Fruit fly (Drosophila melanogaster) whole organism, adult: ENCODE results near the gene CG7408.

ENCODE experiments used
- CG11617 ChIP-seq: fragments of 200-800 bp; sonication (Bioruptor generic); optimal IDR thresholded peaks from 2 replicates; lab custom pipeline; 2017; ENCODE audit warnings: mild to moderate bottlenecking, missing biosample characterization, missing genetic modification reagents, missing genetic modification characterization
- CG12768 ChIP-seq: fragments of 200-800 bp; sonication (Bioruptor generic); optimal IDR thresholded peaks from 2 replicates; lab custom pipeline; 2017; ENCODE audit warnings: missing biosample characterization, missing genetic modification characterization, mild to moderate bottlenecking, moderate library complexity, missing genetic modification reagents
- CG14711 ChIP-seq: fragments of 200-800 bp; sonication (Bioruptor generic); optimal IDR thresholded peaks from 2 replicates; lab custom pipeline; 2018; ENCODE audit warnings: missing biosample characterization, mild to moderate bottlenecking, missing genetic modification characterization, moderate library complexity
- CG1620 ChIP-seq: fragments of 200-800 bp; sonication (Bioruptor generic); optimal IDR thresholded peaks from 2 replicates; lab custom pipeline; 2016; ENCODE audit warnings: missing biosample characterization, missing genetic modification characterization
- CG33017 ChIP-seq: fragments of 200-800 bp; sonication (Bioruptor generic); optimal IDR thresholded peaks from 2 replicates; lab custom pipeline; 2018; ENCODE audit warnings: missing biosample characterization, mild to moderate bottlenecking, missing genetic modification characterization, moderate library complexity
- CG5204 ChIP-seq: fragments of 200-800 bp; sonication (Bioruptor generic); optimal IDR thresholded peaks from 2 replicates; lab custom pipeline; 2016; ENCODE audit warnings: missing biosample characterization, missing genetic modification characterization
- CG7045 ChIP-seq: fragments of 200-800 bp; sonication (Bioruptor generic); optimal IDR thresholded peaks from 2 replicates; lab custom pipeline; 2017; ENCODE audit warnings: missing biosample characterization, mild to moderate bottlenecking, missing genetic modification characterization
- CG7101 ChIP-seq: fragments of 200-800 bp; sonication (Bioruptor generic); optimal IDR thresholded peaks from 2 replicates; lab custom pipeline; 2018; ENCODE audit warnings: missing biosample characterization, mild to moderate bottlenecking, missing genetic modification characterization, moderate library complexity
- Clk ChIP-seq: fragments of 200-800 bp; sonication (Bioruptor generic); optimal IDR thresholded peaks from 2 replicates; lab custom pipeline; 2017; ENCODE audit warnings: missing biosample characterization, missing genetic modification characterization
- Crg-1 ChIP-seq: fragments of 200-800 bp; sonication (Bioruptor generic); optimal IDR thresholded peaks from 2 replicates; lab custom pipeline; 2016; ENCODE audit warnings: missing biosample characterization, missing genetic modification characterization
- Hr96 ChIP-seq: fragments of 200-800 bp; sonication (Bioruptor generic); optimal IDR thresholded peaks from 2 replicates; lab custom pipeline; 2016; ENCODE audit warnings: missing biosample characterization, missing genetic modification characterization
- Mnt ChIP-seq: fragments of 200-800 bp; sonication (Bioruptor generic); optimal IDR thresholded peaks from 2 replicates; lab custom pipeline; 2016; ENCODE audit warnings: missing biosample characterization, mild to moderate bottlenecking, missing genetic modification characterization
- bab1 ChIP-seq: fragments of 200-800 bp; sonication (Bioruptor generic); optimal IDR thresholded peaks from 3 replicates; lab custom pipeline; 2019; ENCODE audit warnings: missing biosample characterization, mild to moderate bottlenecking, missing genetic modification characterization, moderate library complexity
- cic ChIP-seq: fragments of 200-800 bp; sonication (Bioruptor generic); optimal IDR thresholded peaks from 2 replicates; lab custom pipeline; 2017; ENCODE audit warnings: missing biosample characterization, mild to moderate bottlenecking, missing genetic modification characterization, moderate library complexity
- cnc ChIP-seq, 2 experiments: fragments of >200 bp; optimal IDR thresholded peaks; 2 replicates each; lab custom pipeline; 2017
- kay ChIP-seq: fragments of 200-800 bp; sonication (Bioruptor generic); peaks from one replicate; lab custom pipeline; 2016; ENCODE audit warnings: missing biosample characterization, missing genetic modification characterization, borderline replicate concordance
- ovo ChIP-seq: fragments of 200-800 bp; sonication (Bioruptor generic); optimal IDR thresholded peaks from 2 replicates; lab custom pipeline; 2016; ENCODE audit warnings: missing biosample characterization, missing genetic modification characterization
- pad ChIP-seq: fragments of 200-800 bp; sonication (Bioruptor generic); optimal IDR thresholded peaks from 3 replicates; lab custom pipeline; 2017; ENCODE audit warnings: missing biosample characterization, missing genetic modification characterization, mild to moderate bottlenecking, moderate library complexity, missing genetic modification reagents
- tj ChIP-seq: fragments of 200-800 bp; sonication (Bioruptor generic); optimal IDR thresholded peaks from 3 replicates; lab custom pipeline; 2017; ENCODE audit warnings: missing biosample characterization, mild to moderate bottlenecking, missing genetic modification characterization, moderate library complexity
- toe ChIP-seq: fragments of 200-800 bp; sonication (Bioruptor generic); optimal IDR thresholded peaks from 2 replicates; lab custom pipeline; 2016; ENCODE audit warnings: missing biosample characterization, missing genetic modification characterization

CG7408 gene

dm6 chr3L:17912448-17912847, 33.6 kb downstream of the CG7408 start, which contains the start of gene CG5290:
Gene CG5290, minus strand, starts transcription at chr3L:17912565.
- TF ChIP-seq CG12768 (GFP tag; lab: Kevin White, UChicago): peak; percentile 50
- peak; percentile 65 for TF ChIP-seq Mnt (GFP tag; lab: Kevin White, UChicago)
- TF ChIP-seq pad (GFP tag; lab: Kevin White, UChicago): peak; percentile 44
- TF ChIP-seq CG14711 (tag; lab: Kevin White, UChicago): peak; percentile 47
- TF ChIP-seq CG1620: peak; percentile 56
- no peak for TF ChIP-seq CG5204 (GFP tag; lab: Kevin White, UChicago)
- peak; percentile 72 for TF ChIP-seq bab1 (GFP tag; lab: Kevin White, UChicago)
- peak; percentile 68 for TF ChIP-seq CG11617 (GFP tag; lab: Kevin White, UChicago)
- TF ChIP-seq kay: peak; percentile 93
- TF ChIP-seq toe (GFP tag; lab: Kevin White, UChicago): peak; percentile 33
- TF ChIP-seq cnc (optimal IDR thresholded peaks at IDR 0.05; lab: Kevin White, UChicago): no peak
- peak; percentile 60 for TF ChIP-seq CG7101 (tag; lab: Kevin White, UChicago)
- no peak for TF ChIP-seq cic
- peak; percentile 45 for TF ChIP-seq CG33017 (tag; lab: Kevin White, UChicago)
- TF ChIP-seq tj (GFP tag; lab: Kevin White, UChicago): peak; percentile 41
- peak; percentile 17 for TF ChIP-seq CG7045
- no peak for TF ChIP-seq Clk (GFP tag; lab: Kevin White, UChicago)
- TF ChIP-seq Crg-1 (GFP tag; lab: Kevin White, UChicago): peak; percentile 48

dm6 chr3L:17912972-17913763, 34.3 kb downstream of the CG7408 start:
- TF ChIP-seq cic: peak; percentile 67
- no peak for TF ChIP-seq CG11617 (GFP tag; lab: Kevin White, UChicago)
- TF ChIP-seq kay: peak; percentile 90

dm6 chr3L:17913966-17914540, 35.2 kb downstream of the CG7408 start:
- no peak for TF ChIP-seq CG33017 (tag; lab: Kevin White, UChicago)
- TF ChIP-seq cic: peak; percentile 65
- TF ChIP-seq CG1620: no peak
- no peak for TF ChIP-seq CG5204 (GFP tag; lab: Kevin White, UChicago)
- TF ChIP-seq kay: peak; percentile 96
- TF ChIP-seq ovo (GFP tag; lab: Kevin White, UChicago): no peak
- no peak for TF ChIP-seq CG7101 (tag; lab: Kevin White, UChicago)
- peak; percentile 100 for TF ChIP-seq tj (GFP tag; lab: Kevin White, UChicago)
- peak; percentile 37 for TF ChIP-seq CG12768 (GFP tag; lab: Kevin White, UChicago)
- no peak for TF ChIP-seq CG7045
- TF ChIP-seq pad (GFP tag; lab: Kevin White, UChicago): no peak
- peak; percentile 14 for TF ChIP-seq CG14711 (tag; lab: Kevin White, UChicago)
- no peak for TF ChIP-seq toe (GFP tag; lab: Kevin White, UChicago)
- TF ChIP-seq Mnt (GFP tag; lab: Kevin White, UChicago): no peak
- no peak for TF ChIP-seq Crg-1 (GFP tag; lab: Kevin White, UChicago)
- TF ChIP-seq CG11617 (GFP tag; lab: Kevin White, UChicago): no peak
- no peak for TF ChIP-seq Clk (GFP tag; lab: Kevin White, UChicago)

dm6 chr3L:17915792-17916540, 37.1 kb downstream of the CG7408 start:
- TF ChIP-seq CG5204 (GFP tag; lab: Kevin White, UChicago) (no peak), tj (GFP tag; lab: Kevin White, UChicago) (peak; percentile 84), bab1 (GFP tag; lab: Kevin White, UChicago) (no peak), kay (no peak), cnc (optimal IDR thresholded peaks at IDR 0.05; lab: Kevin White, UChicago) (no peak), ovo (GFP tag; lab: Kevin White, UChicago) (no peak)

- TF ChIP-seq CG7101 (tag; lab: Kevin White, UChicago): peak; percentile 20
- TF ChIP-seq CG7045: no peak
- TF ChIP-seq Crg-1 (GFP tag; lab: Kevin White, UChicago): no peak
- TF ChIP-seq Clk (GFP tag; lab: Kevin White, UChicago): no peak
- no peak for TF ChIP-seq kay
- TF ChIP-seq Mnt (GFP tag; lab: Kevin White, UChicago): no peak
- no peak for TF ChIP-seq CG5204 (GFP tag; lab: Kevin White, UChicago)
- TF ChIP-seq tj (GFP tag; lab: Kevin White, UChicago): peak; percentile 17
- no peak for TF ChIP-seq CG1620
- no peak for TF ChIP-seq CG11617 (GFP tag; lab: Kevin White, UChicago)
- no peak for TF ChIP-seq cic
- peak; percentile 72 for TF ChIP-seq CG33017 (tag; lab: Kevin White, UChicago)
- no peak for TF ChIP-seq toe (GFP tag; lab: Kevin White, UChicago)
- TF ChIP-seq pad (GFP tag; lab: Kevin White, UChicago): no peak
- TF ChIP-seq cnc (optimal IDR thresholded peaks at IDR 0.05; lab: Kevin White, UChicago): no peak
- peak; percentile 40 for TF ChIP-seq CG14711 (tag; lab: Kevin White, UChicago)
- TF ChIP-seq CG12768 (GFP tag; lab: Kevin White, UChicago): peak; percentile 53
- TF ChIP-seq ovo (GFP tag; lab: Kevin White, UChicago): no peak
- no peak for TF ChIP-seq bab1 (GFP tag; lab: Kevin White, UChicago)
- TF ChIP-seq Hr96: no peak
Observed at dm6 chr3L:17917687-17918434, 39.0 kb downstream of the CG7408 start.
